Worm (Caenorhabditis elegans) whole organism, L2 larva: ENCODE data around the gene iglr-2.
A peak's percentile ranks its signal among the peaks of the same experiment; 100 is the strongest.

ENCODE experiments used
- C34F6.9 ChIP-seq: fragments of 150-350 bp; optimal IDR thresholded peaks from 2 replicates; lab custom pipeline; 2014; ENCODE audit warnings: missing biosample characterization, missing genetic modification characterization
- F13H6.1 ChIP-seq: sonication (generic microtip); optimal IDR thresholded peaks from 2 replicates; lab custom pipeline; 2016; ENCODE audit warnings: missing genetic modification characterization, missing compliant biosample characterization
- R02D3.7 ChIP-seq: fragments of 150-350 bp; optimal IDR thresholded peaks from 2 replicates; lab custom pipeline; 2014; ENCODE audit warnings: missing biosample characterization, missing genetic modification characterization
- Y55F3AM.14 ChIP-seq: fragments of 200-800 bp; sonication (Bioruptor generic); optimal IDR thresholded peaks from 2 replicates; lab custom pipeline; 2018; ENCODE audit warnings: mild to moderate bottlenecking, missing genetic modification characterization, missing compliant biosample characterization
- ZK546.5 ChIP-seq: sonication (generic microtip); optimal IDR thresholded peaks from 2 replicates; lab custom pipeline; 2017; ENCODE audit warnings: missing biosample characterization, missing genetic modification characterization
- alr-1 ChIP-seq: fragments of 150-350 bp; optimal IDR thresholded peaks from 2 replicates; lab custom pipeline; 2014; ENCODE audit warnings: missing biosample characterization, missing genetic modification characterization
- aly-2 ChIP-seq: fragments of 150-350 bp; optimal IDR thresholded peaks from 2 replicates; lab custom pipeline; 2014; ENCODE audit warnings: missing biosample characterization, missing genetic modification characterization
- ama-1 ChIP-seq: fragments of 150-350 bp; optimal IDR thresholded peaks from 2 replicates; lab custom pipeline; 2018; ENCODE audit warnings: inconsistent platforms
- blmp-1 ChIP-seq: sonication (generic microtip); optimal IDR thresholded peaks from 2 replicates; lab custom pipeline; 2017; ENCODE audit warnings: missing genetic modification characterization, mild to moderate bottlenecking, missing compliant biosample characterization, antibody characterized with exemption, moderate library complexity; ENCODE audit not compliant: insufficient read depth
- ceh-16 ChIP-seq: fragments of 150-350 bp; optimal IDR thresholded peaks from 2 replicates; lab custom pipeline; 2014; ENCODE audit warnings: missing biosample characterization, missing genetic modification characterization
- crh-2 ChIP-seq: sonication (generic microtip); optimal IDR thresholded peaks from 2 replicates; lab custom pipeline; 2017; ENCODE audit warnings: missing biosample characterization, missing genetic modification characterization
- dmd-4 ChIP-seq: sonication (generic microtip); optimal IDR thresholded peaks from 2 replicates; lab custom pipeline; 2017; ENCODE audit warnings: missing biosample characterization, missing genetic modification characterization
- elt-1 ChIP-seq: fragments of 150-350 bp; optimal IDR thresholded peaks from 2 replicates; lab custom pipeline; 2014; ENCODE audit warnings: missing biosample characterization, missing genetic modification characterization
- elt-3 ChIP-seq: sonication (generic microtip); optimal IDR thresholded peaks from 2 replicates; lab custom pipeline; 2017; ENCODE audit warnings: missing biosample characterization, missing genetic modification characterization
- fos-1 ChIP-seq: fragments of 150-350 bp; optimal IDR thresholded peaks from 2 replicates; lab custom pipeline; 2014; ENCODE audit warnings: missing biosample characterization, missing genetic modification characterization
- lin-11 ChIP-seq: fragments of 150-350 bp; sonication (generic microtip); optimal IDR thresholded peaks from 2 replicates; lab custom pipeline; 2014; ENCODE audit warnings: missing biosample characterization, missing genetic modification characterization, inconsistent platforms, mixed read lengths
- lin-13 ChIP-seq: fragments of 150-350 bp; optimal IDR thresholded peaks from 2 replicates; lab custom pipeline; 2014; ENCODE audit warnings: missing biosample characterization, missing genetic modification reagents, missing genetic modification characterization
- lin-39 ChIP-seq: fragments of 150-350 bp; optimal IDR thresholded peaks from 2 replicates; lab custom pipeline; 2014; ENCODE audit warnings: missing biosample characterization, missing genetic modification reagents, missing genetic modification characterization
- lsy-2 ChIP-seq, 2 experiments: fragments of 150-350 bp in 1 of 2; sonication (generic microtip) in 1 of 2; optimal IDR thresholded peaks; 2 replicates each; lab custom pipeline; 2014 to 2017; ENCODE audit warnings: missing biosample characterization in 2 of 2, missing genetic modification characterization in 2 of 2
- mab-5 ChIP-seq: fragments of 150-350 bp; optimal IDR thresholded peaks from 2 replicates; lab custom pipeline; 2014; ENCODE audit warnings: missing biosample characterization, missing genetic modification characterization
- mbf-1 ChIP-seq: sonication (generic microtip); optimal IDR thresholded peaks from 2 replicates; lab custom pipeline; 2017; ENCODE audit warnings: missing biosample characterization, missing genetic modification characterization
- mdl-1 ChIP-seq, 2 experiments: fragments of 150-350 bp in 1 of 2; sonication (generic microtip) in 1 of 2; optimal IDR thresholded peaks; 2 replicates each; lab custom pipeline; 2017; ENCODE audit warnings: missing biosample characterization in 2 of 2, missing genetic modification characterization in 2 of 2
- nhr-10 ChIP-seq: sonication (generic microtip); optimal IDR thresholded peaks from 2 replicates; lab custom pipeline; 2017; ENCODE audit warnings: missing biosample characterization, missing genetic modification characterization
- nhr-11 ChIP-seq: fragments of 150-350 bp; optimal IDR thresholded peaks from 2 replicates; lab custom pipeline; 2014; ENCODE audit warnings: missing biosample characterization, missing genetic modification characterization
- nhr-12 ChIP-seq: fragments of 150-350 bp; optimal IDR thresholded peaks from 2 replicates; lab custom pipeline; 2014; ENCODE audit warnings: missing biosample characterization, missing genetic modification characterization
- nhr-129 ChIP-seq: fragments of 150-350 bp; optimal IDR thresholded peaks from 2 replicates; lab custom pipeline; 2014; ENCODE audit warnings: missing biosample characterization, missing genetic modification characterization
- nhr-21 ChIP-seq: fragments of 150-350 bp; optimal IDR thresholded peaks from 2 replicates; lab custom pipeline; 2014; ENCODE audit warnings: missing biosample characterization, missing genetic modification characterization
- nhr-23 ChIP-seq: fragments of 150-350 bp; optimal IDR thresholded peaks from 2 replicates; lab custom pipeline; 2014; ENCODE audit warnings: missing biosample characterization, missing genetic modification reagents, missing genetic modification characterization
- nhr-237 ChIP-seq: fragments of 150-350 bp; optimal IDR thresholded peaks from 2 replicates; lab custom pipeline; 2014; ENCODE audit warnings: missing biosample characterization, missing genetic modification characterization
- nhr-25 ChIP-seq: fragments of 150-350 bp; sonication (generic microtip); optimal IDR thresholded peaks from 3 replicates; lab custom pipeline; 2014; ENCODE audit warnings: missing biosample characterization, missing genetic modification characterization
- nhr-6 ChIP-seq: fragments of 150-350 bp; optimal IDR thresholded peaks from 2 replicates; lab custom pipeline; 2014; ENCODE audit warnings: missing biosample characterization, missing genetic modification characterization
- nhr-77 ChIP-seq: fragments of 150-350 bp; optimal IDR thresholded peaks from 2 replicates; lab custom pipeline; 2014; ENCODE audit warnings: missing biosample characterization, missing genetic modification characterization
- peb-1 ChIP-seq: fragments of 150-350 bp; optimal IDR thresholded peaks from 2 replicates; lab custom pipeline; 2014; ENCODE audit warnings: missing biosample characterization, missing genetic modification characterization
- sem-4 ChIP-seq: fragments of 150-350 bp; optimal IDR thresholded peaks from 2 replicates; lab custom pipeline; 2014; ENCODE audit warnings: missing biosample characterization, missing genetic modification reagents, missing genetic modification characterization
- skn-1 ChIP-seq: sonication (generic microtip); optimal IDR thresholded peaks from 2 replicates; lab custom pipeline; 2017; ENCODE audit warnings: missing biosample characterization, missing genetic modification characterization
- sma-3 ChIP-seq: sonication (generic microtip); optimal IDR thresholded peaks from 2 replicates; lab custom pipeline; 2016; ENCODE audit warnings: missing genetic modification reagents, missing genetic modification characterization, missing compliant biosample characterization
- sma-9 ChIP-seq, 2 experiments: fragments of 150-350 bp in 1 of 2; sonication (generic microtip) in 1 of 2; optimal IDR thresholded peaks; 2 replicates each; lab custom pipeline; 2014 to 2016; ENCODE audit warnings: missing genetic modification characterization in 2 of 2, mild to moderate bottlenecking in 1 of 2, missing biosample characterization in 1 of 2, missing compliant biosample characterization in 1 of 2, missing genetic modification reagents in 1 of 2, moderate library complexity in 1 of 2
- snpc-4 ChIP-seq: fragments of 150-350 bp; optimal IDR thresholded peaks from 2 replicates; lab custom pipeline; 2014; ENCODE audit warnings: missing biosample characterization, missing genetic modification characterization
- unc-39 ChIP-seq: fragments of 150-350 bp; optimal IDR thresholded peaks from 2 replicates; lab custom pipeline; 2014; ENCODE audit warnings: missing biosample characterization, missing genetic modification characterization
- unc-55 ChIP-seq: fragments of 150-350 bp; sonication (generic microtip); optimal IDR thresholded peaks from 3 replicates; lab custom pipeline; 2014; ENCODE audit warnings: missing biosample characterization, missing genetic modification reagents, missing genetic modification characterization
- unc-62 ChIP-seq: fragments of 150-350 bp; optimal IDR thresholded peaks from 2 replicates; lab custom pipeline; 2014; ENCODE audit warnings: missing biosample characterization, missing genetic modification reagents, missing genetic modification characterization
- zag-1 ChIP-seq: fragments of 150-350 bp; optimal IDR thresholded peaks from 2 replicates; lab custom pipeline; 2014; ENCODE audit warnings: missing biosample characterization, missing genetic modification characterization
- ztf-1 ChIP-seq: fragments of 200-800 bp; sonication (Bioruptor generic); conservative IDR thresholded peaks from 2 replicates; pipeline ENCODE4 v1.3.6; 2022; ENCODE audit warnings: missing genetic modification characterization, missing compliant biosample characterization
- ztf-11 ChIP-seq: sonication (generic microtip); optimal IDR thresholded peaks from 2 replicates; lab custom pipeline; 2017; ENCODE audit warnings: missing biosample characterization, missing genetic modification characterization
- ztf-4 ChIP-seq: fragments of 150-350 bp; optimal IDR thresholded peaks from 2 replicates; lab custom pipeline; 2014; ENCODE audit warnings: missing biosample characterization, missing genetic modification characterization

The iglr-2 gene

ce11 chrIII:8312393-8312792 lies 18.7 kb downstream of the iglr-2 start, which contains the start of gene F10E9.2:
F10E9.2 (plus strand) TSS chrIII:8312693.
- no peak for TF ChIP-seq blmp-1
- no peak for TF ChIP-seq ama-1 (lab: Kevin White, UChicago)
- no peak for TF ChIP-seq C34F6.9
- TF ChIP-seq elt-1 (tag; lab: Kevin White, UChicago): no peak

- peak; percentile 11 for TF ChIP-seq C34F6.9
- TF ChIP-seq nhr-10: no peak
- TF ChIP-seq nhr-129 (tag; lab: Kevin White, UChicago): peak; percentile 34
- peak; percentile 19 to 96 for TF ChIP-seq lsy-2 (tag; optimal IDR thresholded peaks at IDR 0.05; lab: Kevin White, UChicago)
- peak; percentile 43 for TF ChIP-seq unc-55 (GFP tag; lab: Kevin White, UChicago)
- no peak for TF ChIP-seq lin-11 (tag; lab: Kevin White, UChicago)
Observed at ce11 chrIII:8310239-8311057, 20.7 kb downstream of the iglr-2 start, which contains the start of gene F10E9.3. F10E9.3 (plus strand) TSS chrIII:8311007.

- TF ChIP-seq ztf-4 (no peak), aly-2 (no peak)
Observed at ce11 chrIII:8308238-8308637, 22.9 kb downstream of the iglr-2 start, which contains the start of gene F10E9.4. F10E9.4 (plus strand) TSS chrIII:8308538.

- TF ChIP-seq nhr-25 (tag; lab: Kevin White, UChicago) (peak; percentile 83), nhr-77 (tag; lab: Kevin White, UChicago) (peak; percentile 43), mab-5 (tag; lab: Kevin White, UChicago) (peak; percentile 27), zag-1 (tag; lab: Kevin White, UChicago) (no peak), alr-1 (tag; lab: Kevin White, UChicago) (no peak), sma-3 (GFP tag; lab: Kevin White, UChicago) (peak; percentile 96), nhr-12 (tag; lab: Kevin White, UChicago) (no peak), blmp-1 (peak; percentile 56), lin-11 (tag; lab: Kevin White, UChicago) (peak; percentile 46), lin-13 (GFP tag; lab: Kevin White, UChicago) (peak; percentile 84), sem-4 (peak; percentile 95), nhr-21 (tag; lab: Kevin White, UChicago) (peak; percentile 74), skn-1 (tag; lab: Kevin White, UChicago) (peak; percentile 36), snpc-4 (tag; lab: Kevin White, UChicago) (peak; percentile 77), sma-9 (GFP tag; optimal IDR thresholded peaks at IDR 0.05; lab: Kevin White, UChicago) (peak; percentile 96), sma-9 (tag; optimal IDR thresholded peaks at IDR 0.05; lab: Kevin White, UChicago) (no peak), ztf-1 (no peak), elt-3 (no peak), R02D3.7 (tag; lab: Kevin White, UChicago) (no peak), lsy-2 (tag; optimal IDR thresholded peaks at IDR 0.05; lab: Kevin White, UChicago) (peak; percentile 75 to 96), Y55F3AM.14 (GFP tag; lab: Kevin White, UChicago) (no peak), unc-62 (GFP tag; lab: Kevin White, UChicago) (no peak), unc-39 (no peak), ztf-4 (peak; percentile 67), nhr-6 (tag; lab: Kevin White, UChicago) (peak; percentile 77), ZK546.5 (tag; lab: Kevin White, UChicago) (no peak), unc-55 (GFP tag; lab: Kevin White, UChicago) (peak; percentile 92), dmd-4 (tag; lab: Kevin White, UChicago) (no peak), crh-2 (tag; lab: Kevin White, UChicago) (peak; percentile 95), ceh-16 (tag; lab: Kevin White, UChicago) (no peak), mdl-1 (tag; optimal IDR thresholded peaks at IDR 0.05; lab: Kevin White, UChicago) (no peak), lin-39 (no peak), nhr-237 (tag; lab: Kevin White, UChicago) (no peak), nhr-23 (tag; lab: Kevin White, UChicago) (no peak), nhr-11 (tag; lab: Kevin White, UChicago) (no peak), C34F6.9 (peak; percentile 94), ama-1 (lab: Kevin White, UChicago) (no peak), aly-2 (no peak), F13H6.1 (tag; lab: Kevin White, UChicago) (peak; percentile 89), fos-1 (tag; lab: Kevin White, UChicago) (peak; percentile 84), peb-1 (no peak), mbf-1 (tag; lab: Kevin White, UChicago) (no peak), nhr-10 (peak; percentile 40), nhr-129 (tag; lab: Kevin White, UChicago) (peak; percentile 32), ztf-11 (tag; lab: Kevin White, UChicago) (no peak), elt-1 (tag; lab: Kevin White, UChicago) (no peak)
Observed at ce11 chrIII:8307356-8307755, 23.8 kb downstream of the iglr-2 start, which contains the start of the genes F10E9.7 and F10E9.5. F10E9.7 (minus strand) TSS chrIII:8307441. F10E9.5 (plus strand) TSS chrIII:8307592.
